Worm (Caenorhabditis elegans) whole organism, L4 larva: ENCODE data around the gene cest-9.1.

Experiments
- F37D6.2 ChIP-seq: sonication (generic microtip); optimal IDR thresholded peaks from 2 replicates; lab custom pipeline; 2016; ENCODE audit warnings: mild to moderate bottlenecking, missing genetic modification characterization, missing compliant biosample characterization
- F49E8.2 ChIP-seq: sonication (generic microtip); optimal IDR thresholded peaks from 2 replicates; lab custom pipeline; 2016; ENCODE audit warnings: missing compliant biosample characterization, mild to moderate bottlenecking, missing genetic modification characterization, borderline replicate concordance
- R02D3.7 ChIP-seq: fragments of 150-350 bp; sonication (generic microtip); optimal IDR thresholded peaks from 3 replicates; lab custom pipeline; 2014; ENCODE audit warnings: missing biosample characterization, missing genetic modification characterization
- T20F7.1 ChIP-seq: fragments of 200-800 bp; sonication (Bioruptor generic); optimal IDR thresholded peaks from 2 replicates; lab custom pipeline; 2018; ENCODE audit warnings: mild to moderate bottlenecking, missing genetic modification characterization, missing compliant biosample characterization
- Y105C5A.15 ChIP-seq: fragments of 200-800 bp; sonication (Bioruptor generic); IDR thresholded peaks from 2 replicates; pipeline ENCODE4 v1.3.6; 2022; ENCODE audit warnings: missing genetic modification characterization, missing compliant biosample characterization
- Y5F2A.4 ChIP-seq: fragments of 200-800 bp; sonication (Bioruptor generic); optimal IDR thresholded peaks from 2 replicates; lab custom pipeline; 2018; ENCODE audit warnings: mild to moderate bottlenecking, missing genetic modification characterization, missing compliant biosample characterization
- Y75B8A.6 ChIP-seq: fragments of 200-800 bp; sonication (Bioruptor generic); IDR thresholded peaks from 2 replicates; pipeline ENCODE4 v1.3.6; 2022; ENCODE audit warnings: missing genetic modification reagents, missing genetic modification characterization, missing compliant biosample characterization
- ZK337.2 ChIP-seq: fragments of 200-800 bp; sonication (Bioruptor generic); IDR thresholded peaks from 2 replicates; pipeline ENCODE4 v1.3.6; 2022; ENCODE audit warnings: missing genetic modification reagents, missing genetic modification characterization, missing compliant biosample characterization
- ZK546.5 ChIP-seq, 2 experiments: sonication (generic microtip); optimal IDR thresholded peaks; 2 replicates each; lab custom pipeline; 2017; ENCODE audit warnings: missing biosample characterization in 2 of 2, missing genetic modification characterization in 2 of 2
- aha-1 ChIP-seq: fragments of 150-350 bp; peaks from one replicate; lab custom pipeline; 2014; ENCODE audit warnings: missing biosample characterization, missing genetic modification characterization
- ama-1 ChIP-seq: fragments of 150-350 bp; optimal IDR thresholded peaks from 2 replicates; lab custom pipeline; 2014; ENCODE audit warnings: inconsistent platforms, mixed read lengths
- ceh-82 ChIP-seq: sonication (generic microtip); optimal IDR thresholded peaks from 2 replicates; lab custom pipeline; 2017; ENCODE audit warnings: missing biosample characterization, missing genetic modification characterization
- ces-1 ChIP-seq: fragments of 150-350 bp; sonication (generic microtip); optimal IDR thresholded peaks from 4 replicates; lab custom pipeline; 2014; ENCODE audit warnings: missing biosample characterization, missing genetic modification reagents, missing genetic modification characterization
- daf-16 ChIP-seq, 3 experiments: sonication (generic microtip); optimal IDR thresholded peaks; 2 replicates each; lab custom pipeline; 2016 to 2017; ENCODE audit warnings: missing genetic modification characterization in 3 of 3, missing genetic modification reagents in 3 of 3, mild to moderate bottlenecking in 2 of 3, missing compliant biosample characterization in 2 of 3, missing biosample characterization in 1 of 3, moderate library complexity in 1 of 3
- daf-19 ChIP-seq: fragments of 200-800 bp; sonication (Bioruptor generic); conservative IDR thresholded peaks from 2 replicates; pipeline ENCODE4 v1.3.6; 2022; ENCODE audit warnings: missing genetic modification characterization, missing compliant biosample characterization
- dmd-6 ChIP-seq: fragments of 200-800 bp; sonication (Bioruptor generic); IDR thresholded peaks from 2 replicates; pipeline ENCODE4 v1.3.6; 2022; ENCODE audit warnings: missing genetic modification reagents, missing genetic modification characterization, missing compliant biosample characterization
- dmd-9 ChIP-seq: fragments of 200-800 bp; sonication (Bioruptor generic); IDR thresholded peaks from 2 replicates; pipeline ENCODE4 v1.3.6; 2022; ENCODE audit warnings: missing genetic modification reagents, missing genetic modification characterization, missing compliant biosample characterization
- dve-1 ChIP-seq: sonication (generic microtip); optimal IDR thresholded peaks from 2 replicates; lab custom pipeline; 2017; ENCODE audit warnings: antibody characterized with exemption, mild to moderate bottlenecking, missing genetic modification characterization, missing compliant biosample characterization; ENCODE audit not compliant: insufficient read depth
- egl-27 ChIP-seq: sonication (generic microtip); optimal IDR thresholded peaks from 3 replicates; lab custom pipeline; 2017; ENCODE audit warnings: missing biosample characterization, missing genetic modification reagents, missing genetic modification characterization
- egl-43 ChIP-seq: fragments of 200-800 bp; sonication (Bioruptor generic); IDR thresholded peaks from 2 replicates; pipeline ENCODE4 v1.3.6; 2022; ENCODE audit warnings: missing genetic modification reagents, missing genetic modification characterization, missing compliant biosample characterization
- fos-1 ChIP-seq: fragments of 150-350 bp; optimal IDR thresholded peaks from 2 replicates; lab custom pipeline; 2014; ENCODE audit warnings: missing biosample characterization, missing genetic modification characterization
- gei-8 ChIP-seq: fragments of 200-800 bp; sonication (Bioruptor generic); optimal IDR thresholded peaks from 2 replicates; lab custom pipeline; 2018; ENCODE audit warnings: mild to moderate bottlenecking, missing genetic modification characterization, missing compliant biosample characterization
- hlh-11 ChIP-seq: fragments of 200-800 bp; sonication (Bioruptor generic); optimal IDR thresholded peaks from 2 replicates; lab custom pipeline; 2018; ENCODE audit warnings: mild to moderate bottlenecking, missing genetic modification characterization, missing compliant biosample characterization
- hlh-30 ChIP-seq: sonication (generic microtip); optimal IDR thresholded peaks from 2 replicates; lab custom pipeline; 2017; ENCODE audit warnings: antibody characterized with exemption, mild to moderate bottlenecking, missing genetic modification characterization, missing compliant biosample characterization; ENCODE audit not compliant: insufficient read depth
- lin-15B ChIP-seq: fragments of 150-350 bp; sonication (generic microtip); optimal IDR thresholded peaks from 3 replicates; lab custom pipeline; 2014; ENCODE audit warnings: missing biosample characterization, missing genetic modification characterization
- lin-29 ChIP-seq: fragments of 200-800 bp; sonication (Bioruptor generic); IDR thresholded peaks from 2 replicates; pipeline ENCODE4 v1.3.6; 2022; ENCODE audit warnings: missing genetic modification reagents, missing genetic modification characterization, missing compliant biosample characterization
- lir-3 ChIP-seq: sonication (generic microtip); optimal IDR thresholded peaks from 2 replicates; lab custom pipeline; 2016; ENCODE audit warnings: mild to moderate bottlenecking, missing genetic modification characterization, missing compliant biosample characterization
- mdl-1 ChIP-seq, 2 experiments: fragments of 150-350 bp in 1 of 2; sonication (generic microtip) in 1 of 2; optimal IDR thresholded peaks; 2 replicates each; lab custom pipeline; 2014 to 2017; ENCODE audit warnings: missing biosample characterization in 2 of 2, missing genetic modification characterization in 2 of 2
- mxl-2 ChIP-seq: fragments of 200-800 bp; sonication (Bioruptor generic); conservative IDR thresholded peaks from 2 replicates; pipeline ENCODE4 v1.3.6; 2022; ENCODE audit warnings: missing genetic modification reagents, missing genetic modification characterization, missing compliant biosample characterization
- mxl-3 ChIP-seq: fragments of 200-800 bp; sonication (Bioruptor generic); optimal IDR thresholded peaks from 2 replicates; lab custom pipeline; 2018; ENCODE audit warnings: mild to moderate bottlenecking, missing genetic modification characterization, missing compliant biosample characterization
- nhr-10 ChIP-seq: fragments of 150-350 bp; optimal IDR thresholded peaks from 2 replicates; lab custom pipeline; 2014; ENCODE audit warnings: missing biosample characterization, missing genetic modification characterization
- nhr-28 ChIP-seq: fragments of 150-350 bp; optimal IDR thresholded peaks from 2 replicates; lab custom pipeline; 2014; ENCODE audit warnings: missing biosample characterization, missing genetic modification characterization
- nhr-42 ChIP-seq: fragments of 200-800 bp; sonication (Bioruptor generic); IDR thresholded peaks from 2 replicates; pipeline ENCODE4 v1.3.6; 2022; ENCODE audit warnings: missing genetic modification characterization, missing compliant biosample characterization
- nhr-48 ChIP-seq: sonication (generic microtip); optimal IDR thresholded peaks from 2 replicates; lab custom pipeline; 2016; ENCODE audit warnings: mild to moderate bottlenecking, missing genetic modification characterization, missing compliant biosample characterization
- nhr-77 ChIP-seq: fragments of 150-350 bp; optimal IDR thresholded peaks from 2 replicates; lab custom pipeline; 2014; ENCODE audit warnings: missing biosample characterization, missing genetic modification characterization
- pqm-1 ChIP-seq: sonication (generic microtip); optimal IDR thresholded peaks from 2 replicates; lab custom pipeline; 2017; ENCODE audit warnings: missing biosample characterization, missing genetic modification characterization
- saeg-2 ChIP-seq: fragments of 200-800 bp; sonication (Bioruptor generic); IDR thresholded peaks from 2 replicates; pipeline ENCODE4 v1.3.6; 2022; ENCODE audit warnings: missing genetic modification reagents, missing genetic modification characterization, missing compliant biosample characterization
- sdz-12 ChIP-seq: fragments of 200-800 bp; sonication (Bioruptor generic); optimal IDR thresholded peaks from 2 replicates; lab custom pipeline; 2018; ENCODE audit warnings: mild to moderate bottlenecking, missing genetic modification characterization, missing compliant biosample characterization
- set-16 ChIP-seq: fragments of 200-800 bp; sonication (Bioruptor generic); IDR thresholded peaks from 2 replicates; pipeline ENCODE4 v1.3.6; 2022; ENCODE audit warnings: missing genetic modification reagents, missing genetic modification characterization, missing compliant biosample characterization
- skn-1 ChIP-seq: fragments of 150-350 bp; optimal IDR thresholded peaks from 2 replicates; lab custom pipeline; 2014; ENCODE audit warnings: missing biosample characterization, missing genetic modification characterization
- spr-3 ChIP-seq: fragments of 200-800 bp; sonication (Bioruptor generic); optimal IDR thresholded peaks from 2 replicates; lab custom pipeline; 2018; ENCODE audit warnings: mild to moderate bottlenecking, missing genetic modification characterization, missing compliant biosample characterization
- tra-1 ChIP-seq: fragments of 200-800 bp; sonication (Bioruptor generic); IDR thresholded peaks from 2 replicates; pipeline ENCODE4 v1.3.6; 2022; ENCODE audit warnings: missing genetic modification reagents, missing genetic modification characterization, missing compliant biosample characterization
- zfp-3 ChIP-seq: fragments of 200-800 bp; sonication (Bioruptor generic); conservative IDR thresholded peaks from 2 replicates; pipeline ENCODE4 v1.3.6; 2022; ENCODE audit warnings: missing genetic modification reagents, missing genetic modification characterization, missing compliant biosample characterization

cest-9.1 gene

DNA sequence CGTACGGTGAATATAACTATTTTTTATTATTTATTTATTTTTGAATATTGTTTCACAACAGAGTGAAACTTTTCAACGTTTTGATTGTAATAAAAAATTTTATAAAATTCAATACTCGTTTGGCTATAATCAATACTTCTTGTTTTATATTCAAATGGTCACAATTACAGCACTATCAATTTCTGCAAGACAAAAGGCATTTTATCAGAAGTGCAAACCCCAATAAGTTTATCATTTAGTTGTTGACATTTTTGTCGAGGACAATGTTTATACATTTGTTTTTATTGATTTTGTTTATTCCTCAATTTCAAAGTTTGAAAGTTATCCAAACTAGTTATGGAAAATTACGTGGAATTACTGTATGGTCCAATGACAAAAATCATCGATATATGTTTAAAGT lies at the start of gene cest-9.1:
TSS of gene cest-9.1 (plus strand) at position 213 of the 400 bp plus-strand sequence.
- TF ChIP-seq F49E8.2 (tag; lab: Kevin White, UChicago) (no peak), F37D6.2 (tag; lab: Kevin White, UChicago) (no peak), Y75B8A.6 (no peak), egl-43 (no peak), lin-15B (no peak), saeg-2 (GFP tag; lab: Robert Waterston, UW) (no peak), Y5F2A.4 (GFP tag; lab: Kevin White, UChicago) (no peak), Y105C5A.15 (no peak), sdz-12 (GFP tag; lab: Kevin White, UChicago) (no peak), T20F7.1 (GFP tag; lab: Kevin White, UChicago) (no peak), dve-1 (tag; lab: Kevin White, UChicago) (peak; percentile 50), pqm-1 (tag; lab: Kevin White, UChicago) (peak; percentile 23), nhr-28 (tag; lab: Kevin White, UChicago) (peak; percentile 51), daf-16 (GFP tag; optimal IDR thresholded peaks at IDR 0.05; lab: Kevin White, UChicago) (no peak), daf-16 (tag; optimal IDR thresholded peaks at IDR 0.05; lab: Kevin White, UChicago) (peak; percentile 97), ceh-82 (tag; lab: Kevin White, UChicago) (no peak), ZK337.2 (GFP tag; lab: Robert Waterston, UW) (no peak), nhr-10 (no peak), ZK546.5 (tag; optimal IDR thresholded peaks at IDR 0.05; lab: Kevin White, UChicago) (no peak), ces-1 (GFP tag; lab: Kevin White, UChicago) (no peak), ama-1 (lab: Kevin White, UChicago) (no peak), fos-1 (tag; lab: Kevin White, UChicago) (no peak)
- TF ChIP-seq, all 104 proteins: peak for 4

DNA sequence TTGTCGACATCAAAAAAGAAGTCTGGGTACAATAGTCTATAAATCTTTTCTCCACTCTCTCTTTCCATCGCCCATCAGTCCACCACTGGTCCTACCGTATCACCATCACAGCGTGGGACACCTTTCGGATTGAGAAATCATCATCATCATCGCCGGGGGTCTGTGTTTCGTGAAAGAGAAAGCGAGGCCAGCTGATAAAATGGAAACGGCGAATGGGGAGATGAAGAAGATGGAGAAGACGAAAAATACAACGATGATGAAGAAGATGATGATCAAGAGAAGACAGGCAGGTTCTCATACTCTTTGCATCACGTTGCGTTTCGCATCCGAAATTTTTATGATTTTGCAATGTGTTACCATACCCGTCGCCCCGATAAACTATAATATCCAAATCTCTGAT lies 49.6 kb upstream of the cest-9.1 start:
- no peak for TF ChIP-seq lir-3
- no peak for TF ChIP-seq gei-8 (GFP tag; lab: Kevin White, UChicago)
- TF ChIP-seq hlh-11 (tag; lab: Kevin White, UChicago): peak; percentile 67
- TF ChIP-seq skn-1 (tag; lab: Kevin White, UChicago): no peak
- no peak for TF ChIP-seq mxl-2 (GFP tag; lab: Robert Waterston, UW)
- TF ChIP-seq dmd-6 (GFP tag; lab: Robert Waterston, UW): no peak
- TF ChIP-seq spr-3 (GFP tag; lab: Kevin White, UChicago): no peak
- TF ChIP-seq tra-1: no peak
- no peak for TF ChIP-seq R02D3.7
- no peak for TF ChIP-seq egl-27 (tag; lab: Kevin White, UChicago)
- no peak for TF ChIP-seq lin-29
- TF ChIP-seq set-16 (GFP tag; lab: Robert Waterston, UW): no peak
- no peak for TF ChIP-seq pqm-1 (tag; lab: Kevin White, UChicago)
- no peak for TF ChIP-seq nhr-42 (GFP tag; lab: Robert Waterston, UW)
- peak; percentile 40 for TF ChIP-seq nhr-28 (tag; lab: Kevin White, UChicago)
- no peak for TF ChIP-seq aha-1 (tag; lab: Kevin White, UChicago)
- no peak for TF ChIP-seq zfp-3 (GFP tag; lab: Robert Waterston, UW)
- TF ChIP-seq dve-1 (tag; lab: Kevin White, UChicago): no peak
- no peak for TF ChIP-seq nhr-77 (tag; lab: Kevin White, UChicago)
- 0 out of 2 replicates have a peak, but pooled peaks have one; percentile 42 for TF ChIP-seq daf-19 (GFP tag; lab: Robert Waterston, UW)
- TF ChIP-seq hlh-30 (tag; lab: Kevin White, UChicago): peak; percentile 65
- TF ChIP-seq dmd-9 (GFP tag; lab: Robert Waterston, UW): no peak
- TF ChIP-seq ama-1 (lab: Kevin White, UChicago): no peak
- peak; percentile 34 for TF ChIP-seq mxl-3
- TF ChIP-seq nhr-48 (tag; lab: Kevin White, UChicago): peak; percentile 47
- peak in 1 of 2 experiments; percentile 5 for TF ChIP-seq mdl-1 (tag; optimal IDR thresholded peaks at IDR 0.05; lab: Kevin White, UChicago)
- TF ChIP-seq F49E8.2 (tag; lab: Kevin White, UChicago): no peak
